Worm (Caenorhabditis elegans): ENCODE measurements around the gene dmd-4.

Gene dmd-4

ce11 chrX:14868200-14868599 is 6.5 kb upstream of the dmd-4 start, which contains the start of gene F31F6.1:
Gene F31F6.1, minus strand, starts transcription at chrX:14868300.
- no peak for TF ChIP-seq unc-62 (GFP tag; optimal IDR thresholded peaks at IDR 0.05)

- no peak for TF ChIP-seq unc-62 (GFP tag; optimal IDR thresholded peaks at IDR 0.05)
Measured at ce11 chrX:14865744-14866143, 4.1 kb upstream of the dmd-4 start, which contains the start of gene C27C12.3. Gene C27C12.3, minus strand, starts transcription at chrX:14865844.

ce11 chrX:14853712-14854217 is 7.9 kb downstream of the dmd-4 start, which contains the start of the genes C27C12.1 and C27C12.4:
Gene C27C12.1, minus strand, starts transcription at chrX:14853762.
Gene C27C12.4, plus strand, starts transcription at chrX:14854086.
- no peak for TF ChIP-seq unc-62 (GFP tag; optimal IDR thresholded peaks at IDR 0.05)

ce11 chrX:14851904-14852303 is 9.7 kb downstream of the dmd-4 start:
- no peak for TF ChIP-seq unc-62 (GFP tag; optimal IDR thresholded peaks at IDR 0.05)

ce11 chrX:14849054-14849453 is 12.6 kb downstream of the dmd-4 start, which contains the start of gene acd-3:
Gene acd-3, plus strand, starts transcription at chrX:14849275.
- TF ChIP-seq unc-62 (GFP tag; optimal IDR thresholded peaks at IDR 0.05), result no peak

ce11 chrX:14845637-14846036 is 16.0 kb downstream of the dmd-4 start, which contains the start of gene egrh-1:
Gene egrh-1, plus strand, starts transcription at chrX:14845937.
- no peak for TF ChIP-seq unc-62 (GFP tag; optimal IDR thresholded peaks at IDR 0.05)

ce11 chrX:14844481-14844880 is 17.2 kb downstream of the dmd-4 start:
- no peak for TF ChIP-seq unc-62 (GFP tag; optimal IDR thresholded peaks at IDR 0.05)

ce11 chrX:14842846-14843369 is 18.7 kb downstream of the dmd-4 start:
- TF ChIP-seq unc-62 (GFP tag; optimal IDR thresholded peaks at IDR 0.05), result no peak

- no peak for TF ChIP-seq unc-62 (GFP tag; optimal IDR thresholded peaks at IDR 0.05)
Measured at ce11 chrX:14841030-14841429, 20.6 kb downstream of the dmd-4 start.

ce11 chrX:14838339-14838738 is 23.3 kb downstream of the dmd-4 start:
- no peak for TF ChIP-seq unc-62 (GFP tag; optimal IDR thresholded peaks at IDR 0.05)

ce11 chrX:14831531-14831930 is 30.1 kb downstream of the dmd-4 start, which contains the start of gene dpf-2:
Gene dpf-2, plus strand, starts transcription at chrX:14831831.
- TF ChIP-seq unc-62 (GFP tag; optimal IDR thresholded peaks at IDR 0.05), result no peak

- no peak for TF ChIP-seq unc-62 (GFP tag; optimal IDR thresholded peaks at IDR 0.05)
Measured at ce11 chrX:14828766-14829165, 32.9 kb downstream of the dmd-4 start.

- no peak for TF ChIP-seq unc-62 (GFP tag; optimal IDR thresholded peaks at IDR 0.05)
Measured at ce11 chrX:14824490-14825050, 37.1 kb downstream of the dmd-4 start, which contains the start of gene mbk-1. Gene mbk-1, minus strand, starts transcription at chrX:14824540.

- TF ChIP-seq unc-62 (GFP tag; optimal IDR thresholded peaks at IDR 0.05), result no peak
Measured at ce11 chrX:14819495-14819894, 42.2 kb downstream of the dmd-4 start.

ce11 chrX:14818464-14819259 is 43.0 kb downstream of the dmd-4 start, which contains the start of gene epn-1:
Gene epn-1, minus strand, starts transcription at chrX:14818514.
- no peak for TF ChIP-seq unc-62 (GFP tag; optimal IDR thresholded peaks at IDR 0.05)

- no peak for TF ChIP-seq unc-62 (GFP tag; optimal IDR thresholded peaks at IDR 0.05)
Measured at ce11 chrX:14816717-14817116, 44.9 kb downstream of the dmd-4 start.

Data from whole organism, dauer.